Fruit fly (Drosophila melanogaster) whole organism, embryonic: ENCODE measurements around the gene CG13074.

Experiments
- Atf-2 ChIP-seq: fragments of 200-800 bp; sonication (Bioruptor generic); optimal IDR thresholded peaks from 2 replicates; lab custom pipeline; 2016; ENCODE audit warnings: missing biosample characterization, missing genetic modification characterization
- Atf6 ChIP-seq: fragments of 200-800 bp; sonication (Bioruptor generic); IDR thresholded peaks from 2 replicates; pipeline ENCODE4 v1.3.6; 2022; ENCODE audit warnings: missing biosample characterization, missing genetic modification characterization
- BEAF-32 ChIP-seq: fragments of 200-800 bp; sonication (Bioruptor generic); optimal IDR thresholded peaks from 3 replicates; lab custom pipeline; 2017; ENCODE audit warnings: missing biosample characterization, missing genetic modification characterization, mild to moderate bottlenecking, moderate library complexity, missing genetic modification reagents
- CG11093 ChIP-seq: fragments of 200-800 bp; sonication (Bioruptor generic); IDR thresholded peaks from 3 replicates; pipeline ENCODE4 v1.3.6; 2022; ENCODE audit warnings: missing biosample characterization, missing genetic modification characterization
- CG13123 ChIP-seq: fragments of 200-800 bp; sonication (Bioruptor generic); optimal IDR thresholded peaks from 2 replicates; lab custom pipeline; 2016; ENCODE audit warnings: missing biosample characterization, missing genetic modification characterization
- CG14965 ChIP-seq: fragments of 200-800 bp; sonication (Bioruptor generic); optimal IDR thresholded peaks from 2 replicates; lab custom pipeline; 2016; ENCODE audit warnings: missing biosample characterization, missing genetic modification characterization, borderline replicate concordance
- CG15073 ChIP-seq: fragments of 200-800 bp; sonication (Bioruptor generic); optimal IDR thresholded peaks from 2 replicates; lab custom pipeline; 2016; ENCODE audit warnings: missing biosample characterization, missing genetic modification characterization
- CG15696 ChIP-seq: fragments of 200-800 bp; sonication (Bioruptor generic); optimal IDR thresholded peaks from 2 replicates; lab custom pipeline; 2019; ENCODE audit warnings: missing biosample characterization, mild to moderate bottlenecking, missing genetic modification characterization, moderate library complexity
- CG16779 ChIP-seq: fragments of 200-800 bp; sonication (Bioruptor generic); IDR thresholded peaks from 2 replicates; pipeline ENCODE4 v1.3.6; 2022; ENCODE audit warnings: missing biosample characterization, missing genetic modification characterization
- CG34376 ChIP-seq: fragments of 200-800 bp; sonication (Bioruptor generic); optimal IDR thresholded peaks from 2 replicates; lab custom pipeline; 2018; ENCODE audit warnings: missing biosample characterization, mild to moderate bottlenecking, missing genetic modification characterization
- CG4328 ChIP-seq: fragments of 200-800 bp; sonication (Bioruptor generic); optimal IDR thresholded peaks from 3 replicates; lab custom pipeline; 2017; ENCODE audit warnings: missing biosample characterization, missing genetic modification reagents, missing genetic modification characterization
- CG4360 ChIP-seq: fragments of 200-800 bp; sonication (Bioruptor generic); IDR thresholded peaks from 2 replicates; pipeline ENCODE4 v1.3.6; 2022; ENCODE audit warnings: missing biosample characterization, missing genetic modification characterization
- CG6175 ChIP-seq: fragments of 200-800 bp; sonication (Bioruptor generic); IDR thresholded peaks from 3 replicates; pipeline ENCODE4 v1.3.6; 2022; ENCODE audit warnings: missing biosample characterization, missing genetic modification characterization
- CG6765 ChIP-seq: fragments of 200-800 bp; sonication (Bioruptor generic); optimal IDR thresholded peaks from 3 replicates; lab custom pipeline; 2017; ENCODE audit warnings: missing biosample characterization, mild to moderate bottlenecking, missing genetic modification characterization
- CG8290 ChIP-seq, 3 experiments: fragments of 200-800 bp; sonication (Bioruptor generic); optimal IDR thresholded peaks; 2 replicates each; lab custom pipeline; 2016 to 2019; ENCODE audit warnings: missing biosample characterization in 3 of 3, missing genetic modification characterization in 3 of 3, mild to moderate bottlenecking in 2 of 3, moderate library complexity in 1 of 3
- CG9215 ChIP-seq: fragments of 200-800 bp; sonication (Bioruptor generic); IDR thresholded peaks from 2 replicates; pipeline ENCODE4 v1.3.6; 2022; ENCODE audit warnings: missing biosample characterization, missing genetic modification characterization
- CoRest ChIP-seq: fragments of 200-800 bp; sonication (Bioruptor generic); optimal IDR thresholded peaks from 3 replicates; lab custom pipeline; 2018; ENCODE audit warnings: missing biosample characterization, mild to moderate bottlenecking, missing genetic modification characterization, moderate library complexity
- Dek ChIP-seq: fragments of 200-800 bp; sonication (Bioruptor generic); optimal IDR thresholded peaks from 3 replicates; lab custom pipeline; 2019; ENCODE audit warnings: missing biosample characterization, mild to moderate bottlenecking, missing genetic modification characterization, moderate library complexity
- Gug ChIP-seq: fragments of 200-800 bp; sonication (Bioruptor generic); IDR thresholded peaks from 4 replicates; pipeline ENCODE4 v1.3.6; 2022; ENCODE audit warnings: missing biosample characterization, missing genetic modification characterization
- HLHmδ ChIP-seq: fragments of 200-800 bp; sonication (Bioruptor generic); optimal IDR thresholded peaks from 2 replicates; lab custom pipeline; 2018; ENCODE audit warnings: missing biosample characterization, mild to moderate bottlenecking, missing genetic modification characterization, moderate library complexity
- Hand ChIP-seq: fragments of 200-800 bp; sonication (Bioruptor generic); optimal IDR thresholded peaks from 2 replicates; lab custom pipeline; 2017; ENCODE audit warnings: mild to moderate bottlenecking, missing biosample characterization, missing genetic modification reagents, missing genetic modification characterization
- MESR4 ChIP-seq: fragments of 200-800 bp; sonication (Bioruptor generic); optimal IDR thresholded peaks from 2 replicates; lab custom pipeline; 2018; ENCODE audit warnings: missing biosample characterization, mild to moderate bottlenecking, missing genetic modification characterization, moderate library complexity
- MTF-1 ChIP-seq: fragments of 200-800 bp; sonication (Bioruptor generic); optimal IDR thresholded peaks from 2 replicates; lab custom pipeline; 2018; ENCODE audit warnings: missing biosample characterization, mild to moderate bottlenecking, missing genetic modification characterization, borderline replicate concordance
- Max ChIP-seq: fragments of 200-800 bp; sonication (Bioruptor generic); optimal IDR thresholded peaks from 2 replicates; lab custom pipeline; 2016; ENCODE audit warnings: missing biosample characterization, mild to moderate bottlenecking, missing genetic modification characterization
- Oaz ChIP-seq: fragments of 200-800 bp; sonication (Bioruptor generic); IDR thresholded peaks from 2 replicates; pipeline ENCODE4 v1.3.6; 2022; ENCODE audit warnings: missing biosample characterization, missing genetic modification characterization
- Spps ChIP-seq: fragments of 200-800 bp; sonication (Bioruptor generic); optimal IDR thresholded peaks from 2 replicates; lab custom pipeline; 2018; ENCODE audit warnings: missing biosample characterization, mild to moderate bottlenecking, missing genetic modification characterization
- Usf ChIP-seq: fragments of 200-800 bp; sonication (Bioruptor generic); optimal IDR thresholded peaks from 2 replicates; lab custom pipeline; 2017; ENCODE audit warnings: missing genotype, missing biosample characterization, missing genetic modification characterization
- Xbp1 ChIP-seq: fragments of 200-800 bp; sonication (Bioruptor generic); optimal IDR thresholded peaks from 3 replicates; lab custom pipeline; 2016; ENCODE audit warnings: missing biosample characterization, mild to moderate bottlenecking, missing genetic modification characterization
- chn ChIP-seq: fragments of 200-800 bp; sonication (Bioruptor generic); optimal IDR thresholded peaks from 2 replicates; lab custom pipeline; 2016; ENCODE audit warnings: missing biosample characterization, missing genetic modification characterization
- crol ChIP-seq: fragments of 200-800 bp; sonication (Bioruptor generic); IDR thresholded peaks from 2 replicates; pipeline ENCODE4 v1.3.6; 2022; ENCODE audit warnings: missing biosample characterization, missing genetic modification characterization
- disco-r ChIP-seq: fragments of 200-800 bp; sonication (Bioruptor generic); optimal IDR thresholded peaks from 2 replicates; lab custom pipeline; 2016; ENCODE audit warnings: missing biosample characterization, missing genetic modification characterization
- dmrt99B ChIP-seq: fragments of 200-800 bp; sonication (Bioruptor generic); optimal IDR thresholded peaks from 2 replicates; lab custom pipeline; 2018; ENCODE audit warnings: missing biosample characterization, mild to moderate bottlenecking, missing genetic modification characterization, moderate library complexity
- fd102C ChIP-seq: fragments of 200-800 bp; sonication (Bioruptor generic); optimal IDR thresholded peaks from 2 replicates; lab custom pipeline; 2018; ENCODE audit warnings: missing biosample characterization, mild to moderate bottlenecking, missing genetic modification characterization, moderate library complexity
- gsb ChIP-seq: fragments of 200-800 bp; sonication (Bioruptor generic); IDR thresholded peaks from 2 replicates; pipeline ENCODE4 v1.3.6; 2022; ENCODE audit warnings: missing biosample characterization, missing genetic modification characterization
- h ChIP-seq: fragments of >200 bp; optimal IDR thresholded peaks from 2 replicates; lab custom pipeline; 2017
- jigr1 ChIP-seq: fragments of 200-800 bp; sonication (Bioruptor generic); IDR thresholded peaks from 3 replicates; pipeline ENCODE4 v1.3.6; 2022; ENCODE audit warnings: missing biosample characterization, missing genetic modification characterization
- kah ChIP-seq: fragments of 200-800 bp; sonication (Bioruptor generic); optimal IDR thresholded peaks from 2 replicates; lab custom pipeline; 2018; ENCODE audit warnings: missing biosample characterization, mild to moderate bottlenecking, missing genetic modification characterization
- maf-S ChIP-seq: fragments of 200-800 bp; sonication (Bioruptor generic); optimal IDR thresholded peaks from 2 replicates; lab custom pipeline; 2016; ENCODE audit warnings: missing biosample characterization, missing genetic modification characterization
- onecut ChIP-seq: fragments of 200-800 bp; sonication (Bioruptor generic); IDR thresholded peaks from 2 replicates; pipeline ENCODE4 v1.3.6; 2022; ENCODE audit warnings: missing biosample characterization, missing genetic modification characterization
- pan ChIP-seq, 4 experiments: fragments of >200 bp in 3 of 4; fragments of 200-800 bp in 1 of 4; sonication (Bioruptor generic) in 1 of 4; optimal IDR thresholded peaks in 3 of 4; IDR thresholded peaks in 1 of 4; 2 replicates each; pipeline versions ENCODE4 v1.3.6 to Lab custom; 2017 to 2022; ENCODE audit warnings: missing biosample characterization in 2 of 4, missing genetic modification characterization in 2 of 4, mixed read lengths in 1 of 4
- ro ChIP-seq: fragments of 200-800 bp; sonication (Bioruptor generic); IDR thresholded peaks from 2 replicates; pipeline ENCODE4 v1.3.6; 2022; ENCODE audit warnings: missing biosample characterization, missing genetic modification characterization
- sc ChIP-seq, 3 experiments: fragments of >200 bp in 2 of 3; fragments of 200-800 bp in 1 of 3; sonication (Bioruptor generic) in 1 of 3; optimal IDR thresholded peaks; 2 replicates in 2 of 3; 3 replicates in 1 of 3; lab custom pipeline; 2017; ENCODE audit warnings: mild to moderate bottlenecking in 1 of 3, missing biosample characterization in 1 of 3, missing genetic modification characterization in 1 of 3, missing genetic modification reagents in 1 of 3
- sens ChIP-seq: fragments of 200-800 bp; sonication (Bioruptor generic); peaks from one replicate; lab custom pipeline; 2016; ENCODE audit warnings: missing biosample characterization, missing genetic modification characterization
- sim ChIP-seq: fragments of 200-800 bp; sonication (Bioruptor generic); IDR thresholded peaks from 2 replicates; pipeline ENCODE4 v1.3.6; 2022; ENCODE audit warnings: missing biosample characterization, missing genetic modification characterization
- sima ChIP-seq: fragments of 200-800 bp; sonication (Bioruptor generic); optimal IDR thresholded peaks from 2 replicates; lab custom pipeline; 2016; ENCODE audit warnings: missing biosample characterization, missing genetic modification characterization
- sisA ChIP-seq: fragments of 200-800 bp; sonication (Bioruptor generic); IDR thresholded peaks from 2 replicates; pipeline ENCODE4 v1.3.6; 2022; ENCODE audit warnings: missing biosample characterization, missing genetic modification characterization
- tin ChIP-seq: fragments of 200-800 bp; sonication (Bioruptor generic); optimal IDR thresholded peaks from 3 replicates; lab custom pipeline; 2016; ENCODE audit warnings: missing biosample characterization, missing genetic modification characterization
- tup ChIP-seq: fragments of 200-800 bp; sonication (Bioruptor generic); optimal IDR thresholded peaks from 2 replicates; lab custom pipeline; 2016; ENCODE audit warnings: missing biosample characterization, mild to moderate bottlenecking, missing genetic modification characterization, moderate library complexity
- vvl ChIP-seq: fragments of 200-800 bp; sonication (Bioruptor generic); IDR thresholded peaks from 2 replicates; pipeline ENCODE4 v1.3.6; 2022; ENCODE audit warnings: missing biosample characterization, missing genetic modification characterization

Gene CG13074

DNA sequence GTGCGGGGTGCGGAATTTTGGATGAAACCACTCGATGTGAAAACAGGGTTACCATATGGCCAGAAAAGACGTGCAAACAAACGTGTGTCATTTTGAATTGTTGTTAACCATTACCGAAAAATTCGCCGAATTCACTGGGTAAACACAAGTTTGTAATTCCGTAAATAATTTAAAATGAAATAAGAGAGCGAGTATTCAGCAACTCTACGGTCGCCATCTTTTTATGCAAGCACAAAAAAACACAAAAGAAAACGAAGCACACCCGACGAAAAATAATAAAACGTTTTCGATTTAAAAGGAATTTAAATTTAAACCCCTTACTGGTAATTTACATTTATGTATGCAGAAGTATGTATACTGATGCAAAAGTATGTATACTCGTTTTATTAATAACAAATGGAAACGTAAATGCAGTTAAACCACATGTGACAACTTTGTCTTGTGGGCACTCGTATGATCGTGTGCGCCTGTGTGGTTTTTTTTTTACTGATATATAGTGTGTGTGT lies 51.4 kb downstream of the CG13074 start (continued):
- peak; percentile 86 for TF ChIP-seq CG11093 (GFP tag; lab: Robert Waterston, UW)
- TF ChIP-seq pan (optimal IDR thresholded peaks at IDR 0.05; lab: Kevin White, UChicago), result no peak
- peak in 1 of 2 experiments; percentile 93 for TF ChIP-seq pan (GFP tag; optimal IDR thresholded peaks at IDR 0.05 in 1 of 2, IDR thresholded peaks at IDR 0.05 in 1 of 2)
- peak; percentile 76 for TF ChIP-seq Usf (GFP tag; lab: Kevin White, UChicago)
- no peak for TF ChIP-seq MESR4 (GFP tag; lab: Kevin White, UChicago)
- peak; percentile 83 for TF ChIP-seq Oaz (GFP tag; lab: Robert Waterston, UW)
- peak; percentile 83; the same call in 2 of the 3 replicates for TF ChIP-seq CG6175 (GFP tag; lab: Robert Waterston, UW)
- peak; percentile 80 for TF ChIP-seq gsb
- peak; percentile 96 for TF ChIP-seq Atf6
- peak; percentile 60; the same call in 3 of the 4 replicates for TF ChIP-seq Gug (GFP tag; lab: Robert Waterston, UW)
- TF ChIP-seq dmrt99B (tag; lab: Kevin White, UChicago), result peak; percentile 94
- TF ChIP-seq CG6765 (GFP tag; lab: Kevin White, UChicago), result peak; percentile 90
- peak; percentile 95 for TF ChIP-seq Dek (tag; lab: Kevin White, UChicago)
- peak; percentile 80 for TF ChIP-seq CG13123
- TF ChIP-seq BEAF-32, result no peak
- no peak for TF ChIP-seq sc (optimal IDR thresholded peaks at IDR 0.05; lab: Kevin White, UChicago)
- peak; percentile 71 for TF ChIP-seq sc (GFP tag; optimal IDR thresholded peaks at IDR 0.05; lab: Kevin White, UChicago)
- no peak for TF ChIP-seq h (lab: Kevin White, UChicago)
- peak; percentile 87 for TF ChIP-seq Max (GFP tag; lab: Kevin White, UChicago)
- TF ChIP-seq Xbp1 (GFP tag; lab: Kevin White, UChicago), result peak; percentile 90
- 0 out of 3 replicates have a peak, but pooled peaks have one; percentile 48 for TF ChIP-seq jigr1 (GFP tag; lab: Robert Waterston, UW)
- peak; percentile 82 for TF ChIP-seq chn (GFP tag; lab: Kevin White, UChicago)
- peak; percentile 64 for TF ChIP-seq sima (GFP tag; lab: Kevin White, UChicago)
- TF ChIP-seq CG4360 (GFP tag; lab: Robert Waterston, UW), result peak; percentile 72; the same call in 1 of the 2 replicates
- peak; percentile 78 for TF ChIP-seq CG8290 (GFP tag; optimal IDR thresholded peaks at IDR 0.05; lab: Kevin White, UChicago)
- peak in 1 of 2 experiments; percentile 94 for TF ChIP-seq CG8290 (tag; optimal IDR thresholded peaks at IDR 0.05; lab: Kevin White, UChicago)
- TF ChIP-seq sisA, result peak; percentile 80
- TF ChIP-seq tin, result peak; percentile 86
- peak; percentile 76 for TF ChIP-seq Atf-2
- TF ChIP-seq CG14965 (GFP tag; lab: Kevin White, UChicago), result peak; percentile 28
- peak; percentile 64 for TF ChIP-seq tup (GFP tag; lab: Kevin White, UChicago)
- no peak for TF ChIP-seq HLHmδ
- TF ChIP-seq maf-S (GFP tag; lab: Kevin White, UChicago), result peak; percentile 91
- TF ChIP-seq CoRest (tag; lab: Kevin White, UChicago), result peak; percentile 95
- TF ChIP-seq disco-r (GFP tag; lab: Kevin White, UChicago), result peak; percentile 78
- TF ChIP-seq CG16779 (GFP tag; lab: Robert Waterston, UW), result peak; percentile 75; the same call in 1 of the 2 replicates
- peak; percentile 75 for TF ChIP-seq CG4328
- TF ChIP-seq vvl (GFP tag; lab: Robert Waterston, UW), result peak; percentile 98
- no peak for TF ChIP-seq CG15073 (GFP tag; lab: Kevin White, UChicago)
- TF ChIP-seq ro, result 0 out of 2 replicates have a peak, but pooled peaks have one; percentile 60
- peak; percentile 81 for TF ChIP-seq kah (GFP tag; lab: Kevin White, UChicago)
- TF ChIP-seq Spps (tag; lab: Kevin White, UChicago), result peak; percentile 93
- peak; percentile 43 for TF ChIP-seq fd102C (GFP tag; lab: Kevin White, UChicago)
- TF ChIP-seq crol (GFP tag; lab: Robert Waterston, UW), result peak; percentile 93
- peak; percentile 62 for TF ChIP-seq onecut (GFP tag; lab: Robert Waterston, UW)
- peak; percentile 69 for TF ChIP-seq CG34376 (GFP tag; lab: Kevin White, UChicago)
- TF ChIP-seq CG15696 (tag; lab: Kevin White, UChicago), result peak; percentile 92
- peak; percentile 99 for TF ChIP-seq sens (GFP tag; lab: Kevin White, UChicago)
- peak; percentile 93 for TF ChIP-seq Hand (GFP tag; lab: Kevin White, UChicago)
- TF ChIP-seq MTF-1 (GFP tag; lab: Kevin White, UChicago), result peak; percentile 86
- TF ChIP-seq CG9215 (GFP tag; lab: Robert Waterston, UW), result peak; percentile 80
- peak; percentile 78 for TF ChIP-seq sim
